Worm (Caenorhabditis elegans) whole organism, late embryonic: ENCODE data around the gene smim-14.
A peak's percentile ranks its signal among the peaks of the same experiment; 100 is the strongest.

Experiments used
- C08G9.2 ChIP-seq: sonication (generic microtip); optimal IDR thresholded peaks from 2 replicates; lab custom pipeline; 2016; ENCODE audit warnings: mild to moderate bottlenecking, missing genetic modification characterization, moderate library complexity, missing compliant biosample characterization
- C38D4.7 ChIP-seq: fragments of 200-800 bp; sonication (Bioruptor generic); optimal IDR thresholded peaks from 2 replicates; lab custom pipeline; 2018; ENCODE audit warnings: mild to moderate bottlenecking, missing genetic modification characterization, moderate library complexity, missing compliant biosample characterization
- ahr-1 ChIP-seq: sonication (generic microtip); optimal IDR thresholded peaks from 2 replicates; lab custom pipeline; 2016; ENCODE audit warnings: missing genetic modification characterization, missing compliant biosample characterization
- ama-1 ChIP-seq: fragments of 150-350 bp; optimal IDR thresholded peaks from 2 replicates; lab custom pipeline; 2014
- ceh-14 ChIP-seq: sonication (generic microtip); optimal IDR thresholded peaks from 2 replicates; lab custom pipeline; 2016; ENCODE audit warnings: missing genotype, missing genetic modification characterization, missing compliant biosample characterization
- ceh-2 ChIP-seq: sonication (generic microtip); optimal IDR thresholded peaks from 2 replicates; lab custom pipeline; 2016; ENCODE audit warnings: missing genotype, missing genetic modification characterization, missing compliant biosample characterization
- ceh-22 ChIP-seq: sonication (generic microtip); optimal IDR thresholded peaks from 2 replicates; lab custom pipeline; 2017; ENCODE audit warnings: missing biosample characterization, missing genetic modification characterization
- ceh-24 ChIP-seq: sonication (generic microtip); optimal IDR thresholded peaks from 2 replicates; lab custom pipeline; 2016; ENCODE audit warnings: mild to moderate bottlenecking, missing genetic modification characterization, missing compliant biosample characterization
- ceh-30 ChIP-seq: fragments of 150-350 bp; optimal IDR thresholded peaks from 2 replicates; lab custom pipeline; 2014; ENCODE audit warnings: missing biosample characterization, missing genetic modification characterization
- ceh-31 ChIP-seq: sonication (generic microtip); optimal IDR thresholded peaks from 2 replicates; lab custom pipeline; 2016; ENCODE audit warnings: missing genetic modification characterization, missing compliant biosample characterization
- ceh-34 ChIP-seq: sonication (generic microtip); optimal IDR thresholded peaks from 2 replicates; lab custom pipeline; 2016; ENCODE audit warnings: mild to moderate bottlenecking, missing genetic modification characterization, missing compliant biosample characterization
- ceh-45 ChIP-seq: fragments of 200-800 bp; sonication (Bioruptor generic); IDR thresholded peaks from 2 replicates; pipeline ENCODE4 v1.3.6; 2022; ENCODE audit warnings: missing genetic modification reagents, missing genetic modification characterization, missing compliant biosample characterization
- ceh-48 ChIP-seq: sonication (generic microtip); optimal IDR thresholded peaks from 2 replicates; lab custom pipeline; 2016; ENCODE audit warnings: missing genetic modification characterization, inconsistent platforms, missing compliant biosample characterization
- ceh-6 ChIP-seq: fragments of 200-800 bp; sonication (Bioruptor generic); optimal IDR thresholded peaks from 2 replicates; lab custom pipeline; 2018; ENCODE audit warnings: mild to moderate bottlenecking, missing genetic modification characterization, missing compliant biosample characterization
- ceh-9 ChIP-seq: sonication (generic microtip); optimal IDR thresholded peaks from 2 replicates; lab custom pipeline; 2016; ENCODE audit warnings: mild to moderate bottlenecking, missing genetic modification characterization, inconsistent platforms, missing compliant biosample characterization
- che-1 ChIP-seq: sonication (generic microtip); optimal IDR thresholded peaks from 2 replicates; lab custom pipeline; 2016; ENCODE audit warnings: mild to moderate bottlenecking, missing genetic modification characterization, missing compliant biosample characterization
- dve-1 ChIP-seq: sonication (generic microtip); optimal IDR thresholded peaks from 2 replicates; lab custom pipeline; 2017; ENCODE audit warnings: antibody characterized with exemption, mild to moderate bottlenecking, missing genetic modification characterization, missing compliant biosample characterization
- fax-1 ChIP-seq: sonication (generic microtip); optimal IDR thresholded peaks from 2 replicates; lab custom pipeline; 2016; ENCODE audit warnings: missing genotype, missing genetic modification characterization, missing compliant biosample characterization
- fkh-10 ChIP-seq: fragments of 150-350 bp; optimal IDR thresholded peaks from 2 replicates; lab custom pipeline; 2014; ENCODE audit warnings: missing biosample characterization, missing genetic modification reagents, missing genetic modification characterization
- fkh-6 ChIP-seq: sonication (generic microtip); optimal IDR thresholded peaks from 2 replicates; lab custom pipeline; 2016; ENCODE audit warnings: missing genetic modification characterization, missing compliant biosample characterization
- gmeb-2 ChIP-seq: sonication (generic microtip); optimal IDR thresholded peaks from 2 replicates; lab custom pipeline; 2016; ENCODE audit warnings: missing genetic modification characterization, inconsistent platforms, missing compliant biosample characterization
- hlh-30 ChIP-seq: sonication (generic microtip); optimal IDR thresholded peaks from 2 replicates; lab custom pipeline; 2017; ENCODE audit warnings: antibody characterized with exemption, missing genetic modification characterization, missing compliant biosample characterization; ENCODE audit not compliant: insufficient read depth
- hlh-8 ChIP-seq: sonication (generic microtip); optimal IDR thresholded peaks from 2 replicates; lab custom pipeline; 2016; ENCODE audit warnings: missing genotype, missing genetic modification characterization, missing compliant biosample characterization
- lim-6 ChIP-seq: sonication (generic microtip); optimal IDR thresholded peaks from 2 replicates; lab custom pipeline; 2016; ENCODE audit warnings: missing genetic modification characterization, missing compliant biosample characterization
- mec-3 ChIP-seq: sonication (generic microtip); optimal IDR thresholded peaks from 2 replicates; lab custom pipeline; 2016; ENCODE audit warnings: borderline replicate concordance, missing genetic modification characterization, missing compliant biosample characterization
- nfya-1 ChIP-seq: sonication (generic microtip); optimal IDR thresholded peaks from 2 replicates; lab custom pipeline; 2017; ENCODE audit warnings: missing genetic modification characterization, mild to moderate bottlenecking, missing compliant biosample characterization, antibody characterized with exemption, moderate library complexity
- nhr-11 ChIP-seq: fragments of 150-350 bp; optimal IDR thresholded peaks from 2 replicates; lab custom pipeline; 2014; ENCODE audit warnings: missing biosample characterization, missing genetic modification characterization
- nhr-232 ChIP-seq: sonication (generic microtip); optimal IDR thresholded peaks from 2 replicates; lab custom pipeline; 2016; ENCODE audit warnings: missing genetic modification characterization, missing compliant biosample characterization
- npax-4 ChIP-seq: sonication (generic microtip); optimal IDR thresholded peaks from 2 replicates; lab custom pipeline; 2016; ENCODE audit warnings: missing genetic modification characterization, missing compliant biosample characterization
- odd-2 ChIP-seq: sonication (generic microtip); optimal IDR thresholded peaks from 2 replicates; lab custom pipeline; 2017; ENCODE audit warnings: antibody characterized with exemption, mild to moderate bottlenecking, missing genetic modification characterization, missing compliant biosample characterization
- pax-1 ChIP-seq: fragments of 150-350 bp; optimal IDR thresholded peaks from 2 replicates; lab custom pipeline; 2014; ENCODE audit warnings: missing biosample characterization, missing genetic modification characterization
- pha-2 ChIP-seq: sonication (generic microtip); optimal IDR thresholded peaks from 2 replicates; lab custom pipeline; 2017; ENCODE audit warnings: mild to moderate bottlenecking, missing genetic modification characterization, missing compliant biosample characterization
- pqm-1 ChIP-seq: sonication (generic microtip); optimal IDR thresholded peaks from 2 replicates; lab custom pipeline; 2016; ENCODE audit warnings: missing genetic modification characterization, missing compliant biosample characterization
- ref-2 ChIP-seq: sonication (generic microtip); optimal IDR thresholded peaks from 2 replicates; lab custom pipeline; 2016; ENCODE audit warnings: missing genetic modification characterization, missing compliant biosample characterization
- rnt-1 ChIP-seq: sonication (generic microtip); optimal IDR thresholded peaks from 2 replicates; lab custom pipeline; 2016; ENCODE audit warnings: missing genetic modification characterization, missing compliant biosample characterization
- sdc-2 ChIP-seq: sonication (generic microtip); optimal IDR thresholded peaks from 2 replicates; lab custom pipeline; 2016; ENCODE audit warnings: missing genotype, missing genetic modification characterization, missing compliant biosample characterization
- sox-2 ChIP-seq: fragments of 200-800 bp; sonication (Bioruptor generic); IDR thresholded peaks from 2 replicates; pipeline ENCODE4 v1.3.6; 2022; ENCODE audit warnings: missing genetic modification reagents, missing genetic modification characterization, missing compliant biosample characterization
- syd-9 ChIP-seq: sonication (generic microtip); optimal IDR thresholded peaks from 2 replicates; lab custom pipeline; 2016; ENCODE audit warnings: mild to moderate bottlenecking, missing genetic modification characterization, moderate library complexity, missing compliant biosample characterization
- tbx-2 ChIP-seq: sonication (generic microtip); optimal IDR thresholded peaks from 2 replicates; lab custom pipeline; 2016; ENCODE audit warnings: missing genetic modification characterization, missing compliant biosample characterization
- tbx-7 ChIP-seq: sonication (generic microtip); optimal IDR thresholded peaks from 2 replicates; lab custom pipeline; 2016; ENCODE audit warnings: missing genotype, missing genetic modification characterization, missing compliant biosample characterization
- ttx-3 ChIP-seq: sonication (generic microtip); optimal IDR thresholded peaks from 2 replicates; lab custom pipeline; 2016; ENCODE audit warnings: missing genetic modification reagents, missing genetic modification characterization, missing compliant biosample characterization
- unc-42 ChIP-seq: sonication (generic microtip); optimal IDR thresholded peaks from 2 replicates; lab custom pipeline; 2016; ENCODE audit warnings: missing genotype, missing genetic modification characterization, missing compliant biosample characterization
- unc-55 ChIP-seq: sonication (generic microtip); optimal IDR thresholded peaks from 2 replicates; lab custom pipeline; 2017; ENCODE audit warnings: missing biosample characterization, missing genetic modification reagents, missing genetic modification characterization
- unc-86 ChIP-seq: sonication (generic microtip); optimal IDR thresholded peaks from 2 replicates; lab custom pipeline; 2016; ENCODE audit warnings: missing genetic modification characterization, missing compliant biosample characterization
- zip-5 ChIP-seq: sonication (generic microtip); optimal IDR thresholded peaks from 2 replicates; lab custom pipeline; 2016; ENCODE audit warnings: missing genetic modification characterization, missing compliant biosample characterization
- ztf-16 ChIP-seq: sonication (generic microtip); optimal IDR thresholded peaks from 2 replicates; lab custom pipeline; 2017; ENCODE audit warnings: missing genetic modification characterization, missing compliant biosample characterization

Gene smim-14

ce11 chrIII:3426741-3427140 lies 42.8 kb downstream of the smim-14 start:
- TF ChIP-seq ceh-24 (tag; lab: Kevin White, UChicago): no peak
- TF ChIP-seq sox-2 (GFP tag; lab: Robert Waterston, UW): no peak
- TF ChIP-seq mec-3 (tag; lab: Kevin White, UChicago): no peak
- no peak for TF ChIP-seq zip-5 (tag; lab: Kevin White, UChicago)
- TF ChIP-seq nhr-232 (tag; lab: Kevin White, UChicago): no peak
- TF ChIP-seq ceh-22 (tag; lab: Kevin White, UChicago): no peak
- no peak for TF ChIP-seq pax-1
- no peak for TF ChIP-seq rnt-1 (tag; lab: Kevin White, UChicago)
- TF ChIP-seq ceh-9 (tag; lab: Kevin White, UChicago): no peak
- no peak for TF ChIP-seq tbx-7 (tag; lab: Kevin White, UChicago)
- TF ChIP-seq ceh-30: no peak
- TF ChIP-seq, all 69 proteins: peak for 0

DNA sequence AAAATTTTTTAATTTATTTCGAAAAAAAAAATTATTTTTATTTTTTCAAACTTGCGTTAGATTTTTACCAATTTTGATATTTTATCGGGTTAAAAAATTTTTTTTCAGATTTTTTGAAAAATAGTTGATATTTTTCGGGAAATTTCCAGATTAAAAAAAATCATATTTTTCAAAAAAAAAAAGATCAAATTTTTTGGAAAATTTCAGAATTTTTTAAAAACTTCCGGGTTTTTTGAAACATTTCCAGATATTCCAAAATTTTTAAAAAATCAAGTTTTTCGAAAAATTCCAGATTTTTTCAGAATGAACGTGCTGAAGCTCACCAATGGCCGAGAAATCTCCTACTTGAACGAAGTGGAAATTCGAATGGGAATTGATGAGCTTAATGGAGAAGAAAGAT lies 44.1 kb downstream of the smim-14 start, which contains the start of gene metl-18:
Gene metl-18 (plus strand): TSS at position 301 of the 400 bp plus-strand sequence.
- TF ChIP-seq ama-1 (no peak), fkh-10 (GFP tag; lab: Kevin White, UChicago) (no peak), ttx-3 (tag; lab: Kevin White, UChicago) (no peak), sdc-2 (tag; lab: Kevin White, UChicago) (no peak), ceh-14 (tag; lab: Kevin White, UChicago) (no peak), ceh-2 (tag; lab: Kevin White, UChicago) (no peak)

DNA sequence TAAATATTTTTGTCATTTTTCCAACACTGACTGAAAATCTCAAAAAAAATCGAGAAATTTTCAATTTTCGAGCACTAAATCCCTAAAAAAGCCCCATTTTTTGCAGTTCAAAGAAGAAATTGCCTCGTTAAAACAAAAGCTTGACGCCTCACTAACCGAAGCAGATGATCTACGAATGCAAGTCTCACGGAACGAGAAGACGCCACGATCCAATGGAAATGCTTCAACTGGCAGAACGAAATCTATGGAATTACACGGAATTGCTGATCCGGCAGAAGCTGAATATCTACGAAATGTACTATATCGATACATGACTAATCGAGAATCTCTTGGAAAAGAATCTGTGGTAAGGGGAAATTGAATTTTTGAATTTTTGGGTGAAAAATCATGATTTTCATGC lies 45.6 kb downstream of the smim-14 start:
- peak; percentile 17 for TF ChIP-seq ceh-34 (tag; lab: Kevin White, UChicago)
- TF ChIP-seq ceh-14 (tag; lab: Kevin White, UChicago): peak; percentile 7
- peak; percentile 29 for TF ChIP-seq lim-6 (tag; lab: Kevin White, UChicago)
- no peak for TF ChIP-seq hlh-8 (tag; lab: Kevin White, UChicago)
- no peak for TF ChIP-seq ceh-48 (tag; lab: Kevin White, UChicago)
- no peak for TF ChIP-seq tbx-7 (tag; lab: Kevin White, UChicago)
- TF ChIP-seq hlh-30 (tag; lab: Kevin White, UChicago): no peak
- no peak for TF ChIP-seq nhr-11 (tag; lab: Kevin White, UChicago)
- TF ChIP-seq odd-2 (tag; lab: Kevin White, UChicago): no peak
- TF ChIP-seq pha-2: no peak
- TF ChIP-seq rnt-1 (tag; lab: Kevin White, UChicago): peak; percentile 10
- peak; percentile 36 for TF ChIP-seq zip-5 (tag; lab: Kevin White, UChicago)
- TF ChIP-seq C38D4.7 (GFP tag; lab: Kevin White, UChicago): no peak
- TF ChIP-seq gmeb-2 (tag; lab: Kevin White, UChicago): no peak
- peak; percentile 54 for TF ChIP-seq C08G9.2 (tag; lab: Kevin White, UChicago)
- no peak for TF ChIP-seq ceh-45 (GFP tag; lab: Robert Waterston, UW)
- TF ChIP-seq ztf-16 (tag; lab: Kevin White, UChicago): no peak
- TF ChIP-seq unc-42: no peak
- TF ChIP-seq ref-2 (tag; lab: Kevin White, UChicago): peak; percentile 17
- TF ChIP-seq dve-1 (tag; lab: Kevin White, UChicago): no peak
- no peak for TF ChIP-seq nfya-1 (tag; lab: Kevin White, UChicago)
- no peak for TF ChIP-seq ceh-6 (GFP tag; lab: Kevin White, UChicago)
- no peak for TF ChIP-seq fkh-6 (tag; lab: Kevin White, UChicago)
- TF ChIP-seq ceh-30: no peak
- TF ChIP-seq ceh-9 (tag; lab: Kevin White, UChicago): no peak
- TF ChIP-seq mec-3 (tag; lab: Kevin White, UChicago): no peak
- no peak for TF ChIP-seq ahr-1 (tag; lab: Kevin White, UChicago)
- TF ChIP-seq pqm-1: no peak
- TF ChIP-seq unc-86: no peak
- TF ChIP-seq ceh-2 (tag; lab: Kevin White, UChicago): peak; percentile 48
- TF ChIP-seq che-1: no peak
- TF ChIP-seq fax-1 (tag; lab: Kevin White, UChicago): no peak
- no peak for TF ChIP-seq unc-55
- no peak for TF ChIP-seq syd-9 (tag; lab: Kevin White, UChicago)
- TF ChIP-seq ceh-31 (tag; lab: Kevin White, UChicago): peak; percentile 72
- no peak for TF ChIP-seq ceh-24 (tag; lab: Kevin White, UChicago)
- TF ChIP-seq tbx-2 (tag; lab: Kevin White, UChicago): peak; percentile 52
- no peak for TF ChIP-seq npax-4 (tag; lab: Kevin White, UChicago)
- TF ChIP-seq nhr-232 (tag; lab: Kevin White, UChicago): no peak
